Worm (Caenorhabditis elegans) whole organism, dauer: ENCODE measurements around the gene poml-1.

Experiments
- unc-62 ChIP-seq: sonication (generic microtip); optimal IDR thresholded peaks from 2 replicates; lab custom pipeline; 2017; ENCODE audit warnings: missing biosample characterization, missing genetic modification reagents, missing genetic modification characterization

The poml-1 gene

ce11 chrX:13722821-13723220 lies at the start of gene poml-1:
poml-1 (minus strand) TSS chrX:13722921.
- no peak for TF ChIP-seq unc-62 (GFP tag; lab: Kevin White, UChicago)

- no peak for TF ChIP-seq unc-62 (GFP tag; lab: Kevin White, UChicago)
These were observed 47.8 kb upstream of the poml-1 start, which contains the start of gene nkb-3 for ce11 chrX:13770508-13770978. nkb-3 (minus strand) TSS chrX:13770558.

- no peak for TF ChIP-seq unc-62 (GFP tag; lab: Kevin White, UChicago)
These were observed 45.8 kb upstream of the poml-1 start for ce11 chrX:13768562-13768961.

ce11 chrX:13767282-13767681 lies 44.6 kb upstream of the poml-1 start:
- no peak for TF ChIP-seq unc-62 (GFP tag; lab: Kevin White, UChicago)

ce11 chrX:13759676-13760447 lies 37.1 kb upstream of the poml-1 start, which contains the start of gene cest-13:
cest-13 (plus strand) TSS chrX:13760237.
- TF ChIP-seq unc-62 (GFP tag; lab: Kevin White, UChicago) = no peak

ce11 chrX:13755469-13755868 lies 32.7 kb upstream of the poml-1 start, which contains the start of gene aakb-1:
aakb-1 (plus strand) TSS chrX:13755769.
- TF ChIP-seq unc-62 (GFP tag; lab: Kevin White, UChicago) = no peak

ce11 chrX:13754498-13754897 lies 31.8 kb upstream of the poml-1 start:
- TF ChIP-seq unc-62 (GFP tag; lab: Kevin White, UChicago) = no peak

ce11 chrX:13752822-13753581 lies 30.3 kb upstream of the poml-1 start:
- no peak for TF ChIP-seq unc-62 (GFP tag; lab: Kevin White, UChicago)

- TF ChIP-seq unc-62 (GFP tag; lab: Kevin White, UChicago) = no peak
These were observed 25.3 kb upstream of the poml-1 start for ce11 chrX:13747997-13748396.

ce11 chrX:13746661-13747365 lies 24.1 kb upstream of the poml-1 start, which contains the start of gene nhr-71:
nhr-71 (plus strand) TSS chrX:13747315.
- TF ChIP-seq unc-62 (GFP tag; lab: Kevin White, UChicago) = no peak

- TF ChIP-seq unc-62 (GFP tag; lab: Kevin White, UChicago) = no peak
These were observed 23.5 kb upstream of the poml-1 start for ce11 chrX:13746231-13746630.

- TF ChIP-seq unc-62 (GFP tag; lab: Kevin White, UChicago) = no peak
These were observed 22.8 kb upstream of the poml-1 start for ce11 chrX:13745558-13745957.

- no peak for TF ChIP-seq unc-62 (GFP tag; lab: Kevin White, UChicago)
These were observed 21.9 kb upstream of the poml-1 start for ce11 chrX:13744543-13745113.

ce11 chrX:13743371-13743770 lies 20.6 kb upstream of the poml-1 start:
- no peak for TF ChIP-seq unc-62 (GFP tag; lab: Kevin White, UChicago)

ce11 chrX:13739125-13739820 lies 16.6 kb upstream of the poml-1 start:
- no peak for TF ChIP-seq unc-62 (GFP tag; lab: Kevin White, UChicago)
